Worm (Caenorhabditis elegans) whole organism, L1 larva: ENCODE data around the gene lir-1.

Source experiments
- fkh-10 ChIP-seq: sonication (generic microtip); optimal IDR thresholded peaks from 2 replicates; lab custom pipeline; 2017; ENCODE audit warnings: missing biosample characterization, missing genetic modification reagents, missing genetic modification characterization
- mdl-1 ChIP-seq, 2 experiments: fragments of 150-350 bp; optimal IDR thresholded peaks; 2 replicates each; lab custom pipeline; 2014 to 2017; ENCODE audit warnings: missing biosample characterization in 2 of 2, missing genetic modification characterization in 2 of 2, inconsistent platforms in 1 of 2

DNA sequence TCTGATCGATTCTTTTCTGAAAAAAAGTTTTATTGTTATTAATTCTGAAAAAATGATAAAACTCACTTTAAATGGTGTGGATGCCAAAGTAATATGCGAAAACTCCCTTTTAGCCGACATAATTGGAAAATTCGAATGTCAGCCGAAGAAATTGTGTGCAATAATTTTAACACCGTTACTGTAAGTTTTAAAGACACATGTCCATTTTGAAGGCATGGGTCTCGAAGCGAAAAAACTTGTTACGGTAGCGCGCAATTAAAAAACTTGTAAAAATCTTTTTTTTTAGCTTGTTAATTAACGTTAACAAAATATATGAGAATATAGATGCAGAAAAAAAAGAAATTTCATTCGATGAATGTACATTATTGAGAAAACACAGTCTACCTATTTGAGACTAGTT lies 18.6 kb downstream of the lir-1 start, which contains the start of gene pid-1:
- TF ChIP-seq mdl-1 (tag; optimal IDR thresholded peaks at IDR 0.05; lab: Kevin White, UChicago) (no peak), fkh-10 (no peak)
